Worm (Caenorhabditis elegans) whole organism, late embryonic: ENCODE data around the gene fbxa-44.

Source experiments
- elt-2 ChIP-seq: sonication (generic microtip); optimal IDR thresholded peaks from 2 replicates; lab custom pipeline; 2016; ENCODE audit warnings: missing genetic modification reagents, missing genetic modification characterization, missing compliant biosample characterization
- elt-4 ChIP-seq: sonication (generic microtip); optimal IDR thresholded peaks from 2 replicates; lab custom pipeline; 2016; ENCODE audit warnings: missing genetic modification characterization, missing compliant biosample characterization

- no peak for TF ChIP-seq elt-2 (tag; lab: Kevin White, UChicago)
- TF ChIP-seq elt-4 = no peak
These were observed 4.3 kb upstream of the fbxa-44 start, which contains the start of gene F09C6.13 for ce11 chrV:16884744-16885143.
